Worm (Caenorhabditis elegans) whole organism, L1 larva: ENCODE data around the gene twk-21.

Source experiments
- ceh-82 ChIP-seq, 3 experiments: fragments of 150-350 bp in 1 of 3; sonication (generic microtip) in 2 of 3; optimal IDR thresholded peaks; 2 replicates each; lab custom pipeline; 2014 to 2017; ENCODE audit warnings: missing biosample characterization in 3 of 3, missing genetic modification characterization in 3 of 3
- fkh-10 ChIP-seq: sonication (generic microtip); optimal IDR thresholded peaks from 2 replicates; lab custom pipeline; 2017; ENCODE audit warnings: missing biosample characterization, missing genetic modification reagents, missing genetic modification characterization
- mdl-1 ChIP-seq, 2 experiments: fragments of 150-350 bp; optimal IDR thresholded peaks; 2 replicates each; lab custom pipeline; 2014 to 2017; ENCODE audit warnings: missing biosample characterization in 2 of 2, missing genetic modification characterization in 2 of 2, inconsistent platforms in 1 of 2
- nhr-84 ChIP-seq: sonication (generic microtip); optimal IDR thresholded peaks from 2 replicates; lab custom pipeline; 2017; ENCODE audit warnings: missing biosample characterization, missing genetic modification characterization
- unc-62 ChIP-seq: fragments of 150-350 bp; optimal IDR thresholded peaks from 2 replicates; lab custom pipeline; 2014; ENCODE audit warnings: missing biosample characterization, missing genetic modification reagents, missing genetic modification characterization

DNA sequence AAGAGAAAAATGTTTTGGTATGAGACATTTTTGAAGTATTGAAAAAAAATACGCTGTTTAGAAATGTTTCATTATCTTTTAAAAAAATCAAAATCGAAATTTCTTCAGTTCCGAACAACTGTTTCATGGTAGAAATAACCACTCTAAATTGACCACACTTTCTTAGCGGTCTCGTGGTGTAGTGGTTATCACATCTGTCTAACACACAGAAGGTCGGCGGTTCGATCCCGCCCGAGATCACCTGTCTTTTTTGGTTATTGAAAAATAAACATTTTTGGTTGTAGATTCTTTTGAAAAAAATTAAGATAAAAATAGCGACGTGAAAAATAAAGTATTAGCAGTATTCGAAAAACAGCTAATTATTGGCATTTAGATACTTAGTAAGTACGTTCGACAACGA is 730 bp downstream of the twk-21 start:
- TF ChIP-seq mdl-1 (tag; optimal IDR thresholded peaks at IDR 0.05; lab: Kevin White, UChicago) (no peak), nhr-84 (no peak), unc-62 (GFP tag; lab: Kevin White, UChicago) (no peak), ceh-82 (tag; optimal IDR thresholded peaks at IDR 0.05; lab: Kevin White, UChicago) (peak in 1 of 3 experiments; percentile 8), fkh-10 (GFP tag; lab: Kevin White, UChicago) (no peak)
